Worm (Caenorhabditis elegans): ENCODE measurements around the gene slc-25A21.
A peak's percentile ranks its signal among the peaks of the same experiment; 100 is the strongest.

slc-25A21 gene

DNA sequence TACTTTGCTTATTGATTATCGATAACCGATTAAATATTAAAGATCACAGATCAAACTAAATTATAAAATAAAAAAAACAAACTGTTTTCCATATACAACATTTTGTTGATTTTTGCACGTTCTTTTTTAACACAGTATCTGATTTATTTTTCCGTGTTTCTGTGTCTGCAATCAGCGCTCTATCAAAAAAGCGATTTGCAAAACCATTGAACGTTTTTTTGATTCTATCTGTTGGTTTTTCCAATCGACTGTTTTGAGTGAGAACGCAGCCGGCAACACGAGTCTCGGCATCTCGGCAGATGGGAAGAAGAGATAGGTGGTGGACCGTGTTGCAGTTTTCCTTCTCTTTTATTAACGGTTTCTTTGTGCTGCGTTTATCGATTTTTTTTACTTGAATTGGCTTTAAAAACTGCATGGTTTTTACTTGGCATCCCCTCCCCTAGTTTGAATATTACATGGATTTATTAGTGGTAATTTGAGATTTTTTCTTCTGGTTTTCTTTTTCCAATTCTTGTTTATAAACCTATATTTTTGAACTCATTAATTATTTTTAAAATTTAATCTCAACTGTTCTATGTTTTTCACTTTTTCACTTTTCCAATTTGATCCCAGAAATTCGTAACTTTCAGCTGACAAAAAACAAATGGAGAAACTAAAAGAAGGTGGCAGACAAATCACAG, at the start of gene slc-25A21:
Gene slc-25A21 (plus strand): TSS at position 630 of the 680 bp plus-strand sequence.
- TF ChIP-seq K12H6.12 (tag; optimal IDR thresholded peaks at IDR 0.05) (no peak), F39B2.1 (GFP tag; IDR thresholded peaks at IDR 0.05) (no peak), madf-3 (GFP tag; IDR thresholded peaks at IDR 0.05) (no peak), Y67H2A.10 (GFP tag; conservative IDR thresholded peaks at IDR 0.05) (no peak), lin-35 (GFP tag; optimal IDR thresholded peaks at IDR 0.05) (no peak), madf-6 (GFP tag; IDR thresholded peaks at IDR 0.05) (no peak), unc-62 (GFP tag; optimal IDR thresholded peaks at IDR 0.05) (no peak), mcd-1 (GFP tag; IDR thresholded peaks at IDR 0.05) (no peak), tlf-1 (GFP tag; optimal IDR thresholded peaks at IDR 0.05) (no peak), bed-2 (GFP tag; IDR thresholded peaks at IDR 0.05) (no peak), him-1 (tag; optimal IDR thresholded peaks at IDR 0.05) (no peak), nfya-2 (GFP tag; IDR thresholded peaks at IDR 0.05) (no peak), Y56A3A.18 (GFP tag; IDR thresholded peaks at IDR 0.05) (no peak), nhr-27 (tag; optimal IDR thresholded peaks at IDR 0.05) (no peak), Y53G8AR.9 (GFP tag; conservative IDR thresholded peaks at IDR 0.05) (no peak), mes-4 (tag; optimal IDR thresholded peaks at IDR 0.05) (no peak), hsf-1 (GFP tag; IDR thresholded peaks at IDR 0.05) (no peak)

DNA sequence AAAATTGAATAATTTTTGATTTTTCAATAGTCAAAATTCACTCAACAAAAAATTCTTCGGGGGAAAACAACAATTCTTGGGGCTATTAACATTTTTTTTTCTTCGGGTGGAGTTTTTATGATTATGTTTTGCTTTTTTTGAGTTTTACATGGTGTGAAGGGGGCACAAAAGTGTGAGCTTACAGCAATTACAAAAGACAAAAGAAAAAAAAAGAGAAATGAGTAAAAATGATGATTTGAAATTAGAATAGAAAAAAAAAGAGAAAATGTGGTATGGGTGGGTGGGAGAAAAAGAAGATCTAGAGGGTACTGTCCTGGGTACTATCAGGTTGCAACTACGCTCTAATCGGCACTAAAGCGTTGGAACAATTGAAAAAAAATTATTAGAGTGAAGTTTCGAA, 48.8 kb upstream of the slc-25A21 start:
- TF ChIP-seq unc-130 (GFP tag; optimal IDR thresholded peaks at IDR 0.05) (no peak), F39B2.1 (GFP tag; IDR thresholded peaks at IDR 0.05) (no peak), hsf-1 (GFP tag; IDR thresholded peaks at IDR 0.05) (no peak), mel-28 (tag; optimal IDR thresholded peaks at IDR 0.05; ENCODE audit: borderline replicate concordance) (no peak), Y79H2A.3 (GFP tag; conservative IDR thresholded peaks at IDR 0.05) (no peak), F23B12.7 (tag; optimal IDR thresholded peaks at IDR 0.05; ENCODE audit: insufficient read depth) (no peak), lsl-1 (GFP tag; optimal IDR thresholded peaks at IDR 0.05) (no peak), xnd-1 (tag; optimal IDR thresholded peaks at IDR 0.05) (no peak), efl-1 (GFP tag; optimal IDR thresholded peaks at IDR 0.05) (no peak), tbp1 (GFP tag; optimal IDR thresholded peaks at IDR 0.05) (no peak), lir-1 (GFP tag; conservative IDR thresholded peaks at IDR 0.05) (no peak), madf-3 (GFP tag; IDR thresholded peaks at IDR 0.05) (no peak), egrh-3 (GFP tag; IDR thresholded peaks at IDR 0.05) (no peak), ztf-25 (GFP tag; IDR thresholded peaks at IDR 0.05) (no peak), somi-1 (GFP tag; optimal IDR thresholded peaks at IDR 0.05) (no peak)

DNA sequence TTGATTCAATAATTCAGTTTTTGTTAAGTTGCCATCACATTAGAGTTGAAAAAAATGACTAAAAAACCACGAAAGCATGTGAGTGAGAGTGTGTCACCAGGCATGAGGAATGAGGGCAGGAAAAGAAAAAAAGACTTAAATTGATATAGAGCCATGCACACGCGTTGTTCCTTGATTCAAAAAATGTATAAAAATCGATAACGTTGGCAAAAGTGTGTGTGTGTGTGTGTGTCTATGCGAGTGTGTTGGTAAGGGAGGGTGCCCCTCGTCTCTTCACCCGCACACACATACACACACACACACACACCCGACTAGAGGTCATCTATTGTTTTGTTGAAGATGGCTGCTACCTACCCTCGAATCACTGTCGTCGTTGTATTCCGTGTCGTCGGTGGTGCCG, 45.8 kb upstream of the slc-25A21 start:
- TF ChIP-seq lag-1 (GFP tag; IDR thresholded peaks at IDR 0.05) = no peak
- no peak for TF ChIP-seq Y67H2A.10 (GFP tag; conservative IDR thresholded peaks at IDR 0.05)
- TF ChIP-seq hsf-1 (GFP tag; IDR thresholded peaks at IDR 0.05) = no peak
- TF ChIP-seq F52B5.7 (tag; optimal IDR thresholded peaks at IDR 0.05) = no peak
- peak; percentile 30; the same call in 1 of the 2 replicates for TF ChIP-seq hmg-1.2 (GFP tag; IDR thresholded peaks at IDR 0.05)
- TF ChIP-seq K11D2.4 (GFP tag; IDR thresholded peaks at IDR 0.05) = no peak
- TF ChIP-seq dox-1 (GFP tag; IDR thresholded peaks at IDR 0.05) = 0 out of 2 replicates have a peak, but pooled peaks have one; percentile 8
- no peak for TF ChIP-seq B0336.3 (GFP tag; IDR thresholded peaks at IDR 0.05)
- no peak for TF ChIP-seq cebp-1 (GFP tag; IDR thresholded peaks at IDR 0.05)
- TF ChIP-seq cebp-1 (tag; optimal IDR thresholded peaks at IDR 0.05) = peak; percentile 40
- TF ChIP-seq attf-5 (GFP tag; optimal IDR thresholded peaks at IDR 0.05) = peak; percentile 47
- TF ChIP-seq D2030.7 (GFP tag; IDR thresholded peaks at IDR 0.05) = no peak
